Comparison of ENCODE assay signal across 5 worm cellular contexts in genomic region chrV:11148971-11149370, ce11.
A peak's percentile ranks its signal among the peaks of the same experiment; 100 is the strongest.
TF ChIP-seq lines count a peak whose summit lies in the region.

No protein-coding gene starts in this region.

TF ChIP-seq in whole organism, L1 larva, 84 proteins besides CTCF, POLR2A, EP300 and RAD21:
- TF ChIP-seq blmp-1 (tag; optimal IDR thresholded peaks at IDR 0.05; lab: Kevin White, UChicago) (peak; percentile 80), nhr-85 (tag; lab: Kevin White, UChicago) (peak; percentile 79), dsc-1 (tag; optimal IDR thresholded peaks at IDR 0.05; lab: Kevin White, UChicago) (no peak), elt-3 (tag; optimal IDR thresholded peaks at IDR 0.05; lab: Kevin White, UChicago) (peak in 1 of 6 experiments; percentile 48), mep-1 (tag; optimal IDR thresholded peaks at IDR 0.05; lab: Kevin White, UChicago) (peak; percentile 8)

TF ChIP-seq in whole organism, L2 larva, 48 proteins besides CTCF, POLR2A, EP300 and RAD21:
- TF ChIP-seq ceh-82 (tag; optimal IDR thresholded peaks at IDR 0.05; lab: Kevin White, UChicago) (no peak), mdl-1 (tag; optimal IDR thresholded peaks at IDR 0.05; lab: Kevin White, UChicago) (no peak), snpc-4 (tag; optimal IDR thresholded peaks at IDR 0.05; lab: Kevin White, UChicago) (no peak), alr-1 (tag; optimal IDR thresholded peaks at IDR 0.05; lab: Kevin White, UChicago) (no peak), sma-9 (GFP tag; optimal IDR thresholded peaks at IDR 0.05; lab: Kevin White, UChicago) (no peak), sma-9 (tag; optimal IDR thresholded peaks at IDR 0.05; lab: Kevin White, UChicago) (no peak), nhr-25 (tag; optimal IDR thresholded peaks at IDR 0.05; lab: Kevin White, UChicago) (peak; percentile 4)

TF ChIP-seq in whole organism, L3 larva, 47 proteins besides CTCF, POLR2A, EP300 and RAD21:
- TF ChIP-seq nhr-237 (tag; optimal IDR thresholded peaks at IDR 0.05; lab: Kevin White, UChicago) (no peak), elt-3 (tag; optimal IDR thresholded peaks at IDR 0.05; lab: Kevin White, UChicago) (peak in 1 of 3 experiments; percentile 36), nhr-25 (tag; optimal IDR thresholded peaks at IDR 0.05; lab: Kevin White, UChicago) (peak; percentile 36), snpc-4 (tag; optimal IDR thresholded peaks at IDR 0.05; lab: Kevin White, UChicago) (no peak), tbx-2 (tag; optimal IDR thresholded peaks at IDR 0.05; lab: Kevin White, UChicago) (no peak), lin-15B (tag; optimal IDR thresholded peaks at IDR 0.05; lab: Kevin White, UChicago) (no peak), ceh-28 (tag; optimal IDR thresholded peaks at IDR 0.05; lab: Kevin White, UChicago) (no peak), ztf-4 (tag; optimal IDR thresholded peaks at IDR 0.05; lab: Kevin White, UChicago) (no peak), nhr-43 (tag; optimal IDR thresholded peaks at IDR 0.05; lab: Kevin White, UChicago; ENCODE audit: poor library complexity, severe bottlenecking) (no peak), lsy-12 (tag; optimal IDR thresholded peaks at IDR 0.05; lab: Kevin White, UChicago) (no peak), ZK546.5 (tag; optimal IDR thresholded peaks at IDR 0.05; lab: Kevin White, UChicago) (no peak), nhr-77 (tag; optimal IDR thresholded peaks at IDR 0.05; lab: Kevin White, UChicago) (no peak), ztf-11 (tag; optimal IDR thresholded peaks at IDR 0.05; lab: Kevin White, UChicago) (no peak), nfya-1 (tag; optimal IDR thresholded peaks at IDR 0.05; lab: Kevin White, UChicago; ENCODE audit: insufficient read depth) (no peak), lin-39 (tag; optimal IDR thresholded peaks at IDR 0.05; lab: Kevin White, UChicago) (no peak), mdl-1 (tag; optimal IDR thresholded peaks at IDR 0.05; lab: Kevin White, UChicago) (no peak)

TF ChIP-seq in whole organism, L4 larva, 104 proteins besides CTCF, POLR2A, EP300 and RAD21:
- TF ChIP-seq nhr-28 (tag; optimal IDR thresholded peaks at IDR 0.05; lab: Kevin White, UChicago) (peak; percentile 35), pqm-1 (tag; optimal IDR thresholded peaks at IDR 0.05; lab: Kevin White, UChicago) (no peak), dmd-6 (GFP tag; IDR thresholded peaks at IDR 0.05; lab: Robert Waterston, UW) (no peak), mes-2 (tag; optimal IDR thresholded peaks at IDR 0.05; lab: Kevin White, UChicago; ENCODE audit: poor library complexity, severe bottlenecking) (no peak), lin-15B (tag; optimal IDR thresholded peaks at IDR 0.05; lab: Kevin White, UChicago) (no peak), daf-19 (GFP tag; conservative IDR thresholded peaks at IDR 0.05; lab: Robert Waterston, UW) (no peak)

TF ChIP-seq in whole organism, mixed stage, embryonic, 35 proteins besides CTCF, POLR2A, EP300 and RAD21:
- TF ChIP-seq blmp-1 (tag; optimal IDR thresholded peaks at IDR 0.05; lab: Kevin White, UChicago): peak; percentile 22
- no peak for TF ChIP-seq elt-3 (tag; optimal IDR thresholded peaks at IDR 0.05; lab: Kevin White, UChicago)
- no peak for TF ChIP-seq sem-2 (GFP tag; optimal IDR thresholded peaks at IDR 0.05; lab: Kevin White, UChicago)

Comparison
In these comparisons a context has a peak if more than half of its experiments do, and no peak if none do; other contexts are left out.
1. Of the 29 proteins assayed by ChIP-seq in both whole organism, L4 larva and whole organism, L1 larva: peak only in whole organism, L4 larva: nhr-28; only in whole organism, L1 larva: mep-1; in both: none; in neither: 27.